Worm (Caenorhabditis elegans): ENCODE measurements around the gene plg-1.
A peak's percentile ranks its signal among the peaks of the same experiment; 100 is the strongest.

ce11 chrIII:8809245-8809971 lies 42.7 kb upstream of the plg-1 start, which contains the start of gene prx-19:
- TF ChIP-seq hlh-15 (tag; optimal IDR thresholded peaks at IDR 0.05) (no peak), ama-1 (optimal IDR thresholded peaks at IDR 0.05) (no peak), pag-3 (tag; optimal IDR thresholded peaks at IDR 0.05; ENCODE audit: borderline replicate concordance) (no peak), fkh-10 (GFP tag; optimal IDR thresholded peaks at IDR 0.05) (no peak), elt-2 (tag; optimal IDR thresholded peaks at IDR 0.05) (peak; percentile 26), F13H6.1 (tag; optimal IDR thresholded peaks at IDR 0.05) (no peak), ceh-2 (tag; optimal IDR thresholded peaks at IDR 0.05) (no peak)
